Fruit fly (Drosophila melanogaster) whole organism, embryonic: ENCODE measurements around the gene Bruce.
A peak's percentile ranks its signal among the peaks of the same experiment; 100 is the strongest.

Source experiments
- Adf1 ChIP-seq: fragments of 200-800 bp; sonication (Bioruptor generic); IDR thresholded peaks from 2 replicates; pipeline ENCODE4 v1.3.6; 2022; ENCODE audit warnings: missing biosample characterization, missing genetic modification characterization
- Atf-2 ChIP-seq: fragments of 200-800 bp; sonication (Bioruptor generic); optimal IDR thresholded peaks from 2 replicates; lab custom pipeline; 2016; ENCODE audit warnings: missing biosample characterization, missing genetic modification characterization
- BtbVII ChIP-seq: fragments of 200-800 bp; sonication (Bioruptor generic); optimal IDR thresholded peaks from 3 replicates; lab custom pipeline; 2017; ENCODE audit warnings: missing biosample characterization, mild to moderate bottlenecking, missing genetic modification characterization
- CG12236 ChIP-seq: fragments of 200-800 bp; sonication (Bioruptor generic); optimal IDR thresholded peaks from 2 replicates; lab custom pipeline; 2016; ENCODE audit warnings: missing biosample characterization, missing genetic modification characterization
- CG14014 ChIP-seq: fragments of 200-800 bp; sonication (Bioruptor generic); IDR thresholded peaks from 2 replicates; pipeline ENCODE4 v1.3.6; 2022; ENCODE audit warnings: missing biosample characterization, missing genetic modification characterization
- CG14860 ChIP-seq: fragments of 200-800 bp; sonication (Bioruptor generic); IDR thresholded peaks from 3 replicates; pipeline ENCODE4 v1.3.6; 2022; ENCODE audit warnings: missing biosample characterization, missing genetic modification characterization; ENCODE audit not compliant: partially characterized antibody
- CG16815 ChIP-seq: fragments of 200-800 bp; sonication (Bioruptor generic); optimal IDR thresholded peaks from 3 replicates; lab custom pipeline; 2017; ENCODE audit warnings: missing biosample characterization, mild to moderate bottlenecking, missing genetic modification characterization
- CG17186 ChIP-seq: fragments of 200-800 bp; sonication (Bioruptor generic); optimal IDR thresholded peaks from 3 replicates; lab custom pipeline; 2017; ENCODE audit warnings: missing biosample characterization, missing genetic modification reagents, missing genetic modification characterization
- CG30020 ChIP-seq: fragments of 200-800 bp; optimal IDR thresholded peaks from 2 replicates; lab custom pipeline; 2019; ENCODE audit warnings: missing biosample characterization, mild to moderate bottlenecking, missing genetic modification characterization, moderate library complexity
- CG33213 ChIP-seq: fragments of 200-800 bp; sonication (Bioruptor generic); optimal IDR thresholded peaks from 3 replicates; lab custom pipeline; 2016; ENCODE audit warnings: missing biosample characterization, missing genetic modification characterization
- CG3847 ChIP-seq: fragments of 200-800 bp; sonication (Bioruptor generic); IDR thresholded peaks from 2 replicates; pipeline ENCODE4 v1.3.6; 2022; ENCODE audit warnings: missing biosample characterization, missing genetic modification characterization
- CG3995 ChIP-seq: fragments of 200-800 bp; sonication (Bioruptor generic); optimal IDR thresholded peaks from 3 replicates; lab custom pipeline; 2016; ENCODE audit warnings: missing biosample characterization, missing genetic modification characterization
- CG5180 ChIP-seq: fragments of 200-800 bp; sonication (Bioruptor generic); optimal IDR thresholded peaks from 3 replicates; lab custom pipeline; 2017; ENCODE audit warnings: missing biosample characterization, missing genetic modification characterization, mild to moderate bottlenecking, moderate library complexity, missing genetic modification reagents
- CG6654 ChIP-seq: fragments of 200-800 bp; sonication (Bioruptor generic); optimal IDR thresholded peaks from 2 replicates; lab custom pipeline; 2017; ENCODE audit warnings: missing biosample characterization, mild to moderate bottlenecking, missing genetic modification characterization
- CG8290 ChIP-seq, 3 experiments: fragments of 200-800 bp; sonication (Bioruptor generic); optimal IDR thresholded peaks; 2 replicates each; lab custom pipeline; 2016 to 2019; ENCODE audit warnings: missing biosample characterization in 3 of 3, missing genetic modification characterization in 3 of 3, mild to moderate bottlenecking in 2 of 3, moderate library complexity in 1 of 3
- CoRest ChIP-seq: fragments of 200-800 bp; sonication (Bioruptor generic); optimal IDR thresholded peaks from 3 replicates; lab custom pipeline; 2018; ENCODE audit warnings: missing biosample characterization, mild to moderate bottlenecking, missing genetic modification characterization, moderate library complexity
- Dad ChIP-seq: fragments of 200-800 bp; sonication (Bioruptor generic); optimal IDR thresholded peaks from 3 replicates; lab custom pipeline; 2016; ENCODE audit warnings: missing biosample characterization, missing genetic modification characterization
- Drgx ChIP-seq: fragments of 200-800 bp; sonication (Bioruptor generic); IDR thresholded peaks from 2 replicates; pipeline ENCODE4 v1.3.6; 2022; ENCODE audit warnings: missing biosample characterization, missing genetic modification characterization
- H2.0 ChIP-seq: fragments of 200-800 bp; sonication (Bioruptor generic); IDR thresholded peaks from 2 replicates; pipeline ENCODE4 v1.3.6; 2022; ENCODE audit warnings: missing biosample characterization, missing genetic modification characterization
- HHEX ChIP-seq: fragments of 200-800 bp; sonication (Bioruptor generic); optimal IDR thresholded peaks from 3 replicates; lab custom pipeline; 2017; ENCODE audit warnings: missing biosample characterization, mild to moderate bottlenecking, missing genetic modification characterization, missing genetic modification reagents
- Hsf ChIP-seq: fragments of 200-800 bp; sonication (Bioruptor generic); optimal IDR thresholded peaks from 3 replicates; lab custom pipeline; 2016; ENCODE audit warnings: missing biosample characterization, missing genetic modification characterization
- Max ChIP-seq: fragments of 200-800 bp; sonication (Bioruptor generic); optimal IDR thresholded peaks from 2 replicates; lab custom pipeline; 2016; ENCODE audit warnings: missing biosample characterization, mild to moderate bottlenecking, missing genetic modification characterization
- Nf-YC ChIP-seq: fragments of 200-800 bp; optimal IDR thresholded peaks from 3 replicates; lab custom pipeline; 2019; ENCODE audit warnings: missing biosample characterization, mild to moderate bottlenecking, missing genetic modification characterization, moderate library complexity
- Scr ChIP-seq: fragments of 200-800 bp; sonication (Bioruptor generic); IDR thresholded peaks from 2 replicates; pipeline ENCODE4 v1.3.6; 2022; ENCODE audit warnings: missing biosample characterization, missing genetic modification characterization; ENCODE audit not compliant: partially characterized antibody
- Six4 ChIP-seq: fragments of 200-800 bp; sonication (Bioruptor generic); optimal IDR thresholded peaks from 2 replicates; lab custom pipeline; 2016; ENCODE audit warnings: missing biosample characterization, missing genetic modification characterization
- Spps ChIP-seq: fragments of 200-800 bp; sonication (Bioruptor generic); optimal IDR thresholded peaks from 2 replicates; lab custom pipeline; 2018; ENCODE audit warnings: missing biosample characterization, mild to moderate bottlenecking, missing genetic modification characterization
- Tbp ChIP-seq: fragments of >200 bp; optimal IDR thresholded peaks from 2 replicates; lab custom pipeline; 2018; ENCODE audit warnings: missing biosample characterization, missing genetic modification characterization
- ac ChIP-seq: fragments of 200-800 bp; sonication (Bioruptor generic); optimal IDR thresholded peaks from 3 replicates; lab custom pipeline; 2017; ENCODE audit warnings: missing biosample characterization, mild to moderate bottlenecking, missing genetic modification characterization
- bcd ChIP-seq: fragments of 200-800 bp; sonication (Bioruptor generic); optimal IDR thresholded peaks from 2 replicates; lab custom pipeline; 2017; ENCODE audit warnings: missing biosample characterization, mild to moderate bottlenecking, missing genetic modification characterization
- bigmax ChIP-seq: fragments of 200-800 bp; sonication (Bioruptor generic); optimal IDR thresholded peaks from 2 replicates; lab custom pipeline; 2018; ENCODE audit warnings: missing biosample characterization, mild to moderate bottlenecking, missing genetic modification characterization
- chn ChIP-seq: fragments of 200-800 bp; sonication (Bioruptor generic); optimal IDR thresholded peaks from 2 replicates; lab custom pipeline; 2016; ENCODE audit warnings: missing biosample characterization, missing genetic modification characterization
- gcm ChIP-seq: fragments of 200-800 bp; sonication (Bioruptor generic); optimal IDR thresholded peaks from 2 replicates; lab custom pipeline; 2019; ENCODE audit warnings: missing biosample characterization, mild to moderate bottlenecking, missing genetic modification characterization, moderate library complexity
- gcm2 ChIP-seq: fragments of 200-800 bp; sonication (Bioruptor generic); optimal IDR thresholded peaks from 2 replicates; lab custom pipeline; 2016; ENCODE audit warnings: missing biosample characterization, missing genetic modification characterization
- gsb-n ChIP-seq: fragments of 200-800 bp; sonication (Bioruptor generic); optimal IDR thresholded peaks from 3 replicates; lab custom pipeline; 2018; ENCODE audit warnings: missing biosample characterization, mild to moderate bottlenecking, missing genetic modification characterization
- jigr1 ChIP-seq: fragments of 200-800 bp; sonication (Bioruptor generic); IDR thresholded peaks from 3 replicates; pipeline ENCODE4 v1.3.6; 2022; ENCODE audit warnings: missing biosample characterization, missing genetic modification characterization
- ken ChIP-seq: fragments of 200-800 bp; sonication (Bioruptor generic); IDR thresholded peaks from 3 replicates; pipeline ENCODE4 v1.3.6; 2022; ENCODE audit warnings: missing biosample characterization, missing genetic modification characterization
- knrl ChIP-seq: fragments of 200-800 bp; sonication (Bioruptor generic); IDR thresholded peaks from 3 replicates; pipeline ENCODE4 v1.3.6; 2022; ENCODE audit warnings: missing biosample characterization, missing genetic modification characterization; ENCODE audit not compliant: partially characterized antibody
- mld ChIP-seq: fragments of 200-800 bp; sonication (Bioruptor generic); IDR thresholded peaks from 3 replicates; pipeline ENCODE4 v1.3.6; 2022; ENCODE audit warnings: missing biosample characterization, missing genetic modification characterization; ENCODE audit not compliant: partially characterized antibody
- nerfin-2 ChIP-seq: fragments of 200-800 bp; sonication (Bioruptor generic); IDR thresholded peaks from 2 replicates; pipeline ENCODE4 v1.3.6; 2022; ENCODE audit warnings: missing biosample characterization, missing genetic modification characterization; ENCODE audit not compliant: partially characterized antibody
- org-1 ChIP-seq: fragments of 200-800 bp; sonication (Bioruptor generic); optimal IDR thresholded peaks from 2 replicates; lab custom pipeline; 2017; ENCODE audit warnings: missing biosample characterization, missing genetic modification characterization
- pros ChIP-seq: fragments of 200-800 bp; sonication (Bioruptor generic); optimal IDR thresholded peaks from 3 replicates; lab custom pipeline; 2019; ENCODE audit warnings: missing biosample characterization, mild to moderate bottlenecking, missing genetic modification characterization, moderate library complexity
- rib ChIP-seq: fragments of 200-800 bp; sonication (Bioruptor generic); IDR thresholded peaks from 2 replicates; pipeline ENCODE4 v1.3.6; 2022; ENCODE audit warnings: missing biosample characterization, missing genetic modification characterization
- row ChIP-seq: fragments of 200-800 bp; sonication (Bioruptor generic); IDR thresholded peaks from 3 replicates; pipeline ENCODE4 v1.3.6; 2022; ENCODE audit warnings: missing biosample characterization, missing genetic modification characterization
- sens-2 ChIP-seq: fragments of 200-800 bp; sonication (Bioruptor generic); IDR thresholded peaks from 2 replicates; pipeline ENCODE4 v1.3.6; 2022; ENCODE audit warnings: missing biosample characterization, missing genetic modification characterization
- shn ChIP-seq: fragments of 200-800 bp; sonication (Bioruptor generic); optimal IDR thresholded peaks from 3 replicates; lab custom pipeline; 2016; ENCODE audit warnings: missing biosample characterization, missing genetic modification characterization
- sima ChIP-seq: fragments of 200-800 bp; sonication (Bioruptor generic); optimal IDR thresholded peaks from 2 replicates; lab custom pipeline; 2016; ENCODE audit warnings: missing biosample characterization, missing genetic modification characterization
- slbo ChIP-seq: fragments of 200-800 bp; sonication (Bioruptor generic); IDR thresholded peaks from 2 replicates; pipeline ENCODE4 v1.3.6; 2022; ENCODE audit warnings: missing biosample characterization, missing genetic modification characterization
- stwl ChIP-seq: fragments of 200-800 bp; sonication (Bioruptor generic); optimal IDR thresholded peaks from 3 replicates; lab custom pipeline; 2018; ENCODE audit warnings: missing biosample characterization, mild to moderate bottlenecking, missing genetic modification characterization, moderate library complexity
- twi ChIP-seq: fragments of 200-800 bp; optimal IDR thresholded peaks from 2 replicates; lab custom pipeline; 2019; ENCODE audit warnings: missing biosample characterization, mild to moderate bottlenecking, missing genetic modification characterization, moderate library complexity

The Bruce gene

DNA sequence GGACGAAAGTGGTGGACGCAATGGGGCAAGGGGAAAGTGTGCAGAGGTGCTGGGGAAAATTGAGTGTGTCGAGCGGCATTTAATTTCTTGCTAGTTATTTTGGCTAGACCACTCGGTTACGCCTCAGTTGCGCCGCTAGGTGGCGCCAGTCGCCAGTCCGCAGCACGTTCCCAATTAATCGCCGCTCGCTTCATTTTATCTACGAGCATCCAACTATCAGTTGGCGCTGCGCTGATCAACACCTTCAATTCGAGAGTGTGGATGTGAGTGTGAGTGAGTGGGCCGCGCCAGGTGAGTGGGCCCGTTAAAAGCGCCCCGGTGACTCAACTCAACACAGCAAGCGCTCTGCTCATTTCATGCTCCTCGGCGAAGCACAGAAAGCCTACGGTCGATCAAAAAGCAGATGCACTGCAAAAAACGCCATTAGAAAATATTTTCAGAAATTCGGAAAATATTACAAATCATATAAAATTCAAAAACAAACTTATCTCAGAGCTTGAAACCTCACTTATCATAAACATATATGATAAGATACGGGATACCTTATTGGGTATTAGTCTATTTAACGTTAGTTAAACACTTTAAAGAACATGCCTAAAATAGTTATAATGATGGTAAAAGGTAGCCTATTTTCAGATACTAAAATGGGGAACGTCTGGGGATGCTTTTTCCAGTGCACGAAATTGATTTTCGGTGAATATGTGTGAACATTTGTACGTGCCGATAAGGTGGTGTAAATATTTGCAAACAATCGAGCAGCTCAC, 62.9 kb downstream of the Bruce start (continued):
- peak; percentile 64 for TF ChIP-seq gsb-n
- TF ChIP-seq pros (GFP tag; lab: Kevin White, UChicago): no peak
- no peak for TF ChIP-seq ac (GFP tag; lab: Kevin White, UChicago)
- peak; percentile 24 for TF ChIP-seq CG12236 (GFP tag; lab: Kevin White, UChicago)
- TF ChIP-seq CG3847 (GFP tag; lab: Robert Waterston, UW): peak; percentile 70
- peak; percentile 59 for TF ChIP-seq CG33213 (GFP tag; lab: Kevin White, UChicago)
- no peak for TF ChIP-seq CG14860 (GFP tag; lab: Robert Waterston, UW)
- peak; percentile 66 for TF ChIP-seq Adf1 (GFP tag; lab: Robert Waterston, UW)
- TF ChIP-seq gcm (GFP tag; lab: Kevin White, UChicago): peak; percentile 78
- peak; percentile 82 for TF ChIP-seq Drgx (GFP tag; lab: Robert Waterston, UW)
- peak; percentile 37 for TF ChIP-seq CG30020 (tag; lab: Kevin White, UChicago)
- peak; percentile 86 for TF ChIP-seq slbo (GFP tag; lab: Robert Waterston, UW)
- no peak for TF ChIP-seq mld (GFP tag; lab: Robert Waterston, UW)
- no peak for TF ChIP-seq jigr1 (GFP tag; lab: Robert Waterston, UW)
- TF ChIP-seq CG3995 (GFP tag; lab: Kevin White, UChicago): peak; percentile 55
- peak; percentile 84 for TF ChIP-seq org-1 (GFP tag; lab: Kevin White, UChicago)
- TF ChIP-seq sens-2 (GFP tag; lab: Robert Waterston, UW): no peak
- TF ChIP-seq chn: peak; percentile 64
- TF ChIP-seq H2.0 (GFP tag; lab: Robert Waterston, UW): peak; percentile 60; the same call in 1 of the 2 replicates
- peak; percentile 6 for TF ChIP-seq Spps (tag; lab: Kevin White, UChicago)
- no peak for TF ChIP-seq bigmax
- peak; percentile 67 for TF ChIP-seq gcm2 (GFP tag; lab: Kevin White, UChicago)
- TF ChIP-seq ken (GFP tag; lab: Robert Waterston, UW): peak; percentile 38; the same call in 1 of the 3 replicates
- TF ChIP-seq CG8290 (GFP tag; optimal IDR thresholded peaks at IDR 0.05; lab: Kevin White, UChicago): no peak
- peak in 1 of 2 experiments; percentile 72 for TF ChIP-seq CG8290 (tag; optimal IDR thresholded peaks at IDR 0.05; lab: Kevin White, UChicago)
- no peak for TF ChIP-seq knrl
- TF ChIP-seq Six4 (GFP tag; lab: Kevin White, UChicago): peak; percentile 23
- TF ChIP-seq BtbVII (GFP tag; lab: Kevin White, UChicago): peak; percentile 76
- TF ChIP-seq nerfin-2 (GFP tag; lab: Robert Waterston, UW): peak; percentile 31; the same call in 1 of the 2 replicates
- no peak for TF ChIP-seq Tbp (GFP tag; lab: Kevin White, UChicago)
- TF ChIP-seq Dad (GFP tag; lab: Kevin White, UChicago): peak; percentile 64
- TF ChIP-seq CG16815 (GFP tag; lab: Kevin White, UChicago): peak; percentile 70
- peak; percentile 67 for TF ChIP-seq Nf-YC (tag; lab: Kevin White, UChicago)
- peak; percentile 18 for TF ChIP-seq CG17186 (GFP tag; lab: Kevin White, UChicago)
- TF ChIP-seq bcd (GFP tag; lab: Kevin White, UChicago): peak; percentile 86
- TF ChIP-seq HHEX (GFP tag; lab: Kevin White, UChicago): peak; percentile 85
- TF ChIP-seq twi: peak; percentile 66
- TF ChIP-seq sima (GFP tag; lab: Kevin White, UChicago): peak; percentile 44
- peak; percentile 70 for TF ChIP-seq CG14014 (GFP tag; lab: Robert Waterston, UW)
- peak; percentile 63 for TF ChIP-seq CG5180 (GFP tag; lab: Kevin White, UChicago)
- peak; percentile 92 for TF ChIP-seq CoRest (tag; lab: Kevin White, UChicago)
- TF ChIP-seq Scr (GFP tag; lab: Robert Waterston, UW): 0 out of 2 replicates have a peak, but pooled peaks have one; percentile 7
- peak; percentile 84 for TF ChIP-seq Hsf (GFP tag; lab: Kevin White, UChicago)
- no peak for TF ChIP-seq stwl (tag; lab: Kevin White, UChicago)
- TF ChIP-seq row (GFP tag; lab: Robert Waterston, UW): peak; percentile 88
- peak; percentile 58 for TF ChIP-seq CG6654 (GFP tag; lab: Kevin White, UChicago)
- TF ChIP-seq Max (GFP tag; lab: Kevin White, UChicago): peak; percentile 67
- peak; percentile 11; the same call in 1 of the 2 replicates for TF ChIP-seq rib (GFP tag; lab: Robert Waterston, UW)
- TF ChIP-seq Atf-2: peak; percentile 77
- TF ChIP-seq shn: peak; percentile 76
